Worm (Caenorhabditis elegans) whole organism, L1 larva: Measurements from ENCODE around the gene F56H9.2.

Experiments
- C04F5.9 ChIP-seq: sonication (generic microtip); optimal IDR thresholded peaks from 2 replicates; lab custom pipeline; 2016; ENCODE audit warnings: missing genetic modification characterization, missing compliant biosample characterization
- C16A3.4 ChIP-seq: fragments of 150-350 bp; optimal IDR thresholded peaks from 2 replicates; lab custom pipeline; 2014; ENCODE audit warnings: missing biosample characterization, missing genetic modification characterization
- aha-1 ChIP-seq: fragments of 150-350 bp; optimal IDR thresholded peaks from 2 replicates; lab custom pipeline; 2014; ENCODE audit warnings: missing biosample characterization, missing genetic modification characterization
- aly-2 ChIP-seq: fragments of 150-350 bp; optimal IDR thresholded peaks from 2 replicates; lab custom pipeline; 2014; ENCODE audit warnings: missing biosample characterization, missing genetic modification characterization
- ceh-63 ChIP-seq: fragments of 200-800 bp; sonication (Bioruptor generic); optimal IDR thresholded peaks from 2 replicates; lab custom pipeline; 2018; ENCODE audit warnings: mild to moderate bottlenecking, missing genetic modification characterization, missing compliant biosample characterization
- ceh-8 ChIP-seq: fragments of 200-800 bp; sonication (Bioruptor generic); optimal IDR thresholded peaks from 2 replicates; lab custom pipeline; 2018; ENCODE audit warnings: mild to moderate bottlenecking, missing genetic modification characterization, moderate library complexity, missing compliant biosample characterization
- ceh-82 ChIP-seq, 3 experiments: fragments of 150-350 bp in 1 of 3; sonication (generic microtip) in 2 of 3; optimal IDR thresholded peaks; 2 replicates each; lab custom pipeline; 2014 to 2017; ENCODE audit warnings: missing biosample characterization in 3 of 3, missing genetic modification characterization in 3 of 3
- ceh-88 ChIP-seq: fragments of 200-800 bp; sonication (Bioruptor generic); IDR thresholded peaks from 2 replicates; pipeline ENCODE4 v1.3.6; 2022; ENCODE audit warnings: missing genetic modification characterization, missing compliant biosample characterization
- ces-1 ChIP-seq: fragments of 150-350 bp; optimal IDR thresholded peaks from 2 replicates; lab custom pipeline; 2014; ENCODE audit warnings: missing biosample characterization, missing genetic modification reagents, missing genetic modification characterization
- dsc-1 ChIP-seq: sonication (generic microtip); optimal IDR thresholded peaks from 2 replicates; lab custom pipeline; 2016; ENCODE audit warnings: mild to moderate bottlenecking, missing genetic modification characterization, missing compliant biosample characterization
- efl-1 ChIP-seq, 4 experiments: fragments of 150-350 bp; optimal IDR thresholded peaks in 3 of 4; peaks in 1 of 4; 1 replicate in 1 of 4; 2 replicates in 3 of 4; lab custom pipeline; 2014; ENCODE audit warnings: missing biosample characterization in 2 of 4, missing genetic modification characterization in 2 of 4, missing genetic modification reagents in 2 of 4
- egl-13 ChIP-seq: sonication (generic microtip); optimal IDR thresholded peaks from 2 replicates; lab custom pipeline; 2016; ENCODE audit warnings: missing genotype, missing genetic modification reagents, missing genetic modification characterization, missing compliant biosample characterization
- elt-2 ChIP-seq: sonication (generic microtip); optimal IDR thresholded peaks from 2 replicates; lab custom pipeline; 2016; ENCODE audit warnings: missing genetic modification characterization, mild to moderate bottlenecking, inconsistent platforms, missing compliant biosample characterization, missing genetic modification reagents
- elt-3 ChIP-seq, 6 experiments: fragments of 150-350 bp in 1 of 6; sonication (generic microtip); optimal IDR thresholded peaks; 2 replicates each; lab custom pipeline; 2017 to 2018; ENCODE audit warnings: missing biosample characterization in 6 of 6, missing genetic modification characterization in 6 of 6, inconsistent platforms in 1 of 6
- ets-5 ChIP-seq: fragments of 200-800 bp; sonication (Bioruptor generic); IDR thresholded peaks from 2 replicates; pipeline ENCODE4 v1.3.6; 2022; ENCODE audit warnings: missing genetic modification characterization, missing compliant biosample characterization
- fkh-4 ChIP-seq: sonication (generic microtip); optimal IDR thresholded peaks from 2 replicates; lab custom pipeline; 2016; ENCODE audit warnings: missing compliant biosample characterization, missing genetic modification characterization, borderline replicate concordance
- fkh-8 ChIP-seq: sonication (generic microtip); optimal IDR thresholded peaks from 2 replicates; lab custom pipeline; 2016; ENCODE audit warnings: mild to moderate bottlenecking, missing genetic modification characterization, missing compliant biosample characterization
- hpl-2 ChIP-seq: fragments of 150-350 bp; optimal IDR thresholded peaks from 2 replicates; lab custom pipeline; 2014; ENCODE audit warnings: missing biosample characterization, missing genetic modification reagents, missing genetic modification characterization
- irx-1 ChIP-seq: sonication (generic microtip); optimal IDR thresholded peaks from 2 replicates; lab custom pipeline; 2016; ENCODE audit warnings: missing genetic modification characterization, missing compliant biosample characterization
- lin-13 ChIP-seq: fragments of 150-350 bp; optimal IDR thresholded peaks from 2 replicates; lab custom pipeline; 2014; ENCODE audit warnings: missing biosample characterization, missing genetic modification reagents, missing genetic modification characterization
- lin-14 ChIP-seq: fragments of 200-800 bp; sonication (Bioruptor generic); optimal IDR thresholded peaks from 2 replicates; lab custom pipeline; 2018; ENCODE audit warnings: mild to moderate bottlenecking, missing genetic modification characterization, moderate library complexity, missing compliant biosample characterization
- lir-3 ChIP-seq: sonication (generic microtip); optimal IDR thresholded peaks from 2 replicates; lab custom pipeline; 2016; ENCODE audit warnings: mild to moderate bottlenecking, missing genetic modification characterization, moderate library complexity, missing compliant biosample characterization; ENCODE audit not compliant: poor library complexity
- lsy-2 ChIP-seq, 2 experiments: fragments of 150-350 bp; optimal IDR thresholded peaks; 2 replicates each; lab custom pipeline; 2014; ENCODE audit warnings: missing biosample characterization in 2 of 2, missing genetic modification characterization in 2 of 2
- mab-9 ChIP-seq: fragments of 200-800 bp; sonication (Bioruptor generic); IDR thresholded peaks from 2 replicates; pipeline ENCODE4 v1.3.6; 2022; ENCODE audit warnings: missing genetic modification reagents, missing genetic modification characterization, missing compliant biosample characterization
- mdl-1 ChIP-seq, 2 experiments: fragments of 150-350 bp; optimal IDR thresholded peaks; 2 replicates each; lab custom pipeline; 2014 to 2017; ENCODE audit warnings: missing biosample characterization in 2 of 2, missing genetic modification characterization in 2 of 2, inconsistent platforms in 1 of 2
- mef-2 ChIP-seq: fragments of 150-350 bp; optimal IDR thresholded peaks from 2 replicates; lab custom pipeline; 2014; ENCODE audit warnings: missing biosample characterization, missing genetic modification characterization
- mep-1 ChIP-seq: fragments of 150-350 bp; optimal IDR thresholded peaks from 2 replicates; lab custom pipeline; 2014; ENCODE audit warnings: missing biosample characterization, missing genetic modification characterization
- nhr-19 ChIP-seq: fragments of 200-800 bp; sonication (Bioruptor generic); conservative IDR thresholded peaks from 2 replicates; pipeline ENCODE4 v1.3.6; 2022; ENCODE audit warnings: missing genetic modification characterization, missing compliant biosample characterization
- nhr-20 ChIP-seq: sonication (generic microtip); optimal IDR thresholded peaks from 2 replicates; lab custom pipeline; 2016; ENCODE audit warnings: mild to moderate bottlenecking, missing genetic modification characterization, missing compliant biosample characterization
- nhr-47 ChIP-seq: sonication (generic microtip); optimal IDR thresholded peaks from 2 replicates; lab custom pipeline; 2016; ENCODE audit warnings: mild to moderate bottlenecking, missing genetic modification characterization, moderate library complexity, missing compliant biosample characterization
- nhr-77 ChIP-seq: fragments of 150-350 bp; optimal IDR thresholded peaks from 2 replicates; lab custom pipeline; 2014; ENCODE audit warnings: missing biosample characterization, missing genetic modification characterization
- nhr-84 ChIP-seq: sonication (generic microtip); optimal IDR thresholded peaks from 2 replicates; lab custom pipeline; 2017; ENCODE audit warnings: missing biosample characterization, missing genetic modification characterization
- nhr-85 ChIP-seq: sonication (generic microtip); peaks from one replicate; lab custom pipeline; 2016; ENCODE audit warnings: missing genetic modification characterization, inconsistent platforms, missing compliant biosample characterization
- nhr-90 ChIP-seq: sonication (generic microtip); optimal IDR thresholded peaks from 2 replicates; lab custom pipeline; 2016; ENCODE audit warnings: mild to moderate bottlenecking, missing genetic modification characterization, missing compliant biosample characterization; ENCODE audit not compliant: poor library complexity
- pag-3 ChIP-seq: sonication (generic microtip); optimal IDR thresholded peaks from 2 replicates; lab custom pipeline; 2017; ENCODE audit warnings: missing genetic modification characterization, mild to moderate bottlenecking, missing compliant biosample characterization, antibody characterized with exemption, borderline replicate concordance; ENCODE audit not compliant: insufficient read depth
- rnt-1 ChIP-seq: sonication (generic microtip); optimal IDR thresholded peaks from 2 replicates; lab custom pipeline; 2016; ENCODE audit warnings: mild to moderate bottlenecking, missing genetic modification characterization, moderate library complexity, missing compliant biosample characterization
- skn-1 ChIP-seq: fragments of 150-350 bp; optimal IDR thresholded peaks from 2 replicates; lab custom pipeline; 2014; ENCODE audit warnings: missing biosample characterization, missing genetic modification characterization
- snpc-4 ChIP-seq: fragments of 150-350 bp; optimal IDR thresholded peaks from 2 replicates; lab custom pipeline; 2014; ENCODE audit warnings: missing biosample characterization, missing genetic modification characterization
- snu-23 ChIP-seq: sonication (generic microtip); optimal IDR thresholded peaks from 2 replicates; lab custom pipeline; 2016; ENCODE audit warnings: missing genetic modification characterization, missing compliant biosample characterization
- sox-4 ChIP-seq: sonication (generic microtip); optimal IDR thresholded peaks from 2 replicates; lab custom pipeline; 2016; ENCODE audit warnings: missing genetic modification characterization, missing compliant biosample characterization
- sptf-1 ChIP-seq: fragments of 150-350 bp; optimal IDR thresholded peaks from 2 replicates; lab custom pipeline; 2014; ENCODE audit warnings: missing biosample characterization, missing genetic modification characterization
- sup-37 ChIP-seq: fragments of 200-800 bp; sonication (Bioruptor generic); optimal IDR thresholded peaks from 2 replicates; lab custom pipeline; 2018; ENCODE audit warnings: mild to moderate bottlenecking, missing genetic modification characterization, missing compliant biosample characterization
- tbx-2 ChIP-seq: sonication (generic microtip); optimal IDR thresholded peaks from 2 replicates; lab custom pipeline; 2016; ENCODE audit warnings: missing genetic modification characterization, missing compliant biosample characterization
- tlp-1 ChIP-seq: fragments of 150-350 bp; optimal IDR thresholded peaks from 2 replicates; lab custom pipeline; 2014; ENCODE audit warnings: missing biosample characterization, missing genetic modification characterization
- unc-130 ChIP-seq: fragments of 150-350 bp; optimal IDR thresholded peaks from 2 replicates; lab custom pipeline; 2017; ENCODE audit warnings: missing biosample characterization, missing genetic modification characterization, inconsistent platforms
- unc-30 ChIP-seq: sonication (generic microtip); optimal IDR thresholded peaks from 2 replicates; lab custom pipeline; 2017; ENCODE audit warnings: missing biosample characterization, missing genetic modification characterization
- unc-98 ChIP-seq: fragments of 200-800 bp; sonication (Bioruptor generic); IDR thresholded peaks from 2 replicates; pipeline ENCODE4 v1.3.6; 2022; ENCODE audit warnings: missing genetic modification characterization, missing compliant biosample characterization
- xbp-1 ChIP-seq: sonication (generic microtip); optimal IDR thresholded peaks from 2 replicates; lab custom pipeline; 2016; ENCODE audit warnings: missing genetic modification characterization, missing compliant biosample characterization
- zip-4 ChIP-seq: fragments of 200-800 bp; sonication (Bioruptor generic); optimal IDR thresholded peaks from 2 replicates; lab custom pipeline; 2018; ENCODE audit warnings: mild to moderate bottlenecking, missing genetic modification characterization, moderate library complexity, missing compliant biosample characterization
- ztf-4 ChIP-seq: fragments of 150-350 bp; optimal IDR thresholded peaks from 2 replicates; lab custom pipeline; 2014; ENCODE audit warnings: missing biosample characterization, missing genetic modification characterization

The F56H9.2 gene

DNA sequence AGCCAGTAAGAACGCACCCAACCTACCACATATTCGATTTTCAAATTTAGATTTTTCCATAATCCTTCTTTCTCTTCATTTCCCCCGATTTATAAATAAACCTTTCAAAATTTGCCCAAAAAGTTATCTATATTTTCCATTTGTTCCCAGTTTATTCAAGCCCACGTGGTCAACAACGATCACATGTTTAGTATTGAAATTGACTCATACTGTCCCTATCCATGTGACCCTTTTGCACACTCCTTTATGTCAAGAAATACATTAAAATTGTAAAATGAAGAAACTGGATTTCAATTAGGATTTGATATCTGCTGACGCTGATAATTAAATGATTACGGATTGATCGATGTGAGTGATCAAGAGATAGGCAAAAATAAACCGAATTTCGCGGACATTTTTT, 2.2 kb upstream of the F56H9.2 start (continued):
- TF ChIP-seq nhr-19 (GFP tag; lab: Robert Waterston, UW), result peak; percentile 79
- TF ChIP-seq ceh-88 (GFP tag; lab: Robert Waterston, UW), result no peak
- no peak for TF ChIP-seq ets-5 (GFP tag; lab: Robert Waterston, UW)
- no peak for TF ChIP-seq fkh-4 (tag; lab: Kevin White, UChicago)
- no peak for TF ChIP-seq zip-4 (GFP tag; lab: Kevin White, UChicago)
- no peak for TF ChIP-seq ztf-4
- TF ChIP-seq elt-3 (tag; optimal IDR thresholded peaks at IDR 0.05; lab: Kevin White, UChicago), result peak in 2 of 6 experiments; percentile 93 to 99
- TF ChIP-seq rnt-1 (tag; lab: Kevin White, UChicago), result no peak
- TF ChIP-seq mdl-1 (tag; optimal IDR thresholded peaks at IDR 0.05; lab: Kevin White, UChicago), result peak in 1 of 2 experiments; percentile 91
- peak; percentile 91 for TF ChIP-seq nhr-90 (tag; lab: Kevin White, UChicago)
- TF ChIP-seq elt-2 (tag; lab: Kevin White, UChicago), result peak; percentile 66
- TF ChIP-seq lin-14 (GFP tag; lab: Kevin White, UChicago), result peak; percentile 90
- TF ChIP-seq, all 84 proteins: peak for 28

DNA sequence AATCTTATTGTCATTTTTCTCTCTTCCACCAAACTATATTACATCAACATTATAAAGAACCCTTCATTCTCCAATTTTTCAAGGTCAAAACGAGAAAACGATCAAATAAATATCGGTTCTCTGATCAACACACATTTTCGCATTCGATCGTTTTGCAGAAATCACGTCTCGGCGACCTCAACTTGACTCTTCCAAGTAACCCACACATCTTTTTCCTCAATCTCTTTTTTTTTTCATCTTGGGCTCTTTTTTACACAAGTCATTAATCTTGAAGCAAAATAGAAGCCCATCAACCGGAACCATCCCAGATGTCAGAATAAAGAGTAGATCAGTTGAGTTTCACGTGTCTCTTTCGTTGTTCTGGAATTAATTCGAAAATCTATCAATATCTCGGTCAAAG, 1.2 kb upstream of the F56H9.2 start:
- TF ChIP-seq xbp-1 (no peak), zip-4 (GFP tag; lab: Kevin White, UChicago) (no peak), mdl-1 (tag; optimal IDR thresholded peaks at IDR 0.05; lab: Kevin White, UChicago) (peak in 1 of 2 experiments; percentile 3), ceh-63 (no peak), hpl-2 (GFP tag; lab: Kevin White, UChicago) (no peak), sup-37 (GFP tag; lab: Kevin White, UChicago) (no peak), mep-1 (tag; lab: Kevin White, UChicago) (no peak), snu-23 (no peak), fkh-4 (tag; lab: Kevin White, UChicago) (peak; percentile 78), nhr-85 (tag; lab: Kevin White, UChicago) (peak; percentile 85), nhr-47 (peak; percentile 12), fkh-8 (tag; lab: Kevin White, UChicago) (no peak), mab-9 (no peak), nhr-77 (no peak), tbx-2 (tag; lab: Kevin White, UChicago) (peak; percentile 21), dsc-1 (tag; lab: Kevin White, UChicago) (peak; percentile 93), C16A3.4 (tag; lab: Kevin White, UChicago) (peak; percentile 23), skn-1 (no peak), irx-1 (tag; lab: Kevin White, UChicago) (peak; percentile 15), ceh-82 (tag; optimal IDR thresholded peaks at IDR 0.05; lab: Kevin White, UChicago) (no peak), nhr-20 (tag; lab: Kevin White, UChicago) (peak; percentile 82), aly-2 (no peak), nhr-19 (GFP tag; lab: Robert Waterston, UW) (peak; percentile 83), aha-1 (peak; percentile 33), pag-3 (tag; lab: Kevin White, UChicago) (no peak), nhr-84 (tag; lab: Kevin White, UChicago) (no peak), lir-3 (no peak), snpc-4 (tag; lab: Kevin White, UChicago) (no peak), lin-13 (GFP tag; lab: Kevin White, UChicago) (no peak), sox-4 (tag; lab: Kevin White, UChicago) (no peak), efl-1 (optimal IDR thresholded peaks at IDR 0.05; lab: Kevin White, UChicago) (no peak), efl-1 (GFP tag; optimal IDR thresholded peaks at IDR 0.05 in 1 of 2; lab: Kevin White, UChicago) (peak in 1 of 2 experiments; percentile 36), unc-30 (tag; lab: Kevin White, UChicago) (no peak), unc-98 (GFP tag; lab: Robert Waterston, UW) (no peak), mef-2 (peak; percentile 60), C04F5.9 (tag; lab: Kevin White, UChicago) (no peak), lsy-2 (tag; optimal IDR thresholded peaks at IDR 0.05; lab: Kevin White, UChicago) (peak; percentile 22 to 49), unc-130 (tag; lab: Kevin White, UChicago) (peak; percentile 27), tlp-1 (tag; lab: Kevin White, UChicago) (no peak), sptf-1 (tag; lab: Kevin White, UChicago) (no peak), ceh-8 (GFP tag; lab: Kevin White, UChicago) (no peak), nhr-90 (tag; lab: Kevin White, UChicago) (no peak), egl-13 (tag; lab: Kevin White, UChicago) (no peak), ces-1 (GFP tag; lab: Kevin White, UChicago) (no peak)
